Worm (Caenorhabditis elegans) whole organism, L4 larva: ENCODE measurements around the gene prx-5.
A peak's percentile ranks its signal among the peaks of the same experiment; 100 is the strongest.

Experiments
- Y75B8A.6 ChIP-seq: fragments of 200-800 bp; sonication (Bioruptor generic); IDR thresholded peaks from 2 replicates; pipeline ENCODE4 v1.3.6; 2022; ENCODE audit warnings: missing genetic modification reagents, missing genetic modification characterization, missing compliant biosample characterization
- dpl-1 ChIP-seq: fragments of 150-350 bp; optimal IDR thresholded peaks from 2 replicates; lab custom pipeline; 2014; ENCODE audit warnings: missing biosample characterization, missing genetic modification reagents, missing genetic modification characterization
- lin-13 ChIP-seq: fragments of 150-350 bp; optimal IDR thresholded peaks from 2 replicates; lab custom pipeline; 2014; ENCODE audit warnings: missing biosample characterization, missing genetic modification reagents, missing genetic modification characterization
- lin-39 ChIP-seq: fragments of 150-350 bp; optimal IDR thresholded peaks from 2 replicates; lab custom pipeline; 2014; ENCODE audit warnings: missing biosample characterization, missing genetic modification reagents, missing genetic modification characterization
- nhr-11 ChIP-seq: fragments of 150-350 bp; optimal IDR thresholded peaks from 2 replicates; lab custom pipeline; 2014; ENCODE audit warnings: missing biosample characterization, missing genetic modification characterization
- nhr-77 ChIP-seq: fragments of 150-350 bp; optimal IDR thresholded peaks from 2 replicates; lab custom pipeline; 2014; ENCODE audit warnings: missing biosample characterization, missing genetic modification characterization
- pha-4 ChIP-seq, 2 experiments: fragments of 150-350 bp in 1 of 2; fragments of 200-800 bp in 1 of 2; sonication (Bioruptor generic) in 1 of 2; IDR thresholded peaks in 1 of 2; optimal IDR thresholded peaks in 1 of 2; 2 replicates each; pipeline versions ENCODE4 v1.3.6 to Lab custom; 2014 to 2022; ENCODE audit warnings: missing genetic modification characterization in 2 of 2, missing genetic modification reagents in 2 of 2, missing biosample characterization in 1 of 2, missing compliant biosample characterization in 1 of 2

- peak; percentile 97 for TF ChIP-seq nhr-11 (tag; lab: Kevin White, UChicago)
- TF ChIP-seq lin-39 (tag; lab: Kevin White, UChicago) = no peak
- TF ChIP-seq Y75B8A.6 (GFP tag; lab: Robert Waterston, UW) = no peak
- TF ChIP-seq lin-13 (GFP tag; lab: Kevin White, UChicago) = peak; percentile 15
- TF ChIP-seq nhr-77 (tag; lab: Kevin White, UChicago) = peak; percentile 30
- TF ChIP-seq dpl-1 (GFP tag; lab: Kevin White, UChicago) = peak; percentile 20
- TF ChIP-seq pha-4 (GFP tag; IDR thresholded peaks at IDR 0.05; lab: Robert Waterston, UW) = peak; percentile 49; the same call in 1 of the 2 replicates
- TF ChIP-seq pha-4 (tag; optimal IDR thresholded peaks at IDR 0.05; lab: Kevin White, UChicago) = no peak
Observed at ce11 chrII:8742006-8742847, 37.6 kb downstream of the prx-5 start.
